4 fruit fly cellular contexts compared by ENCODE assay signal in genomic region chr2L:20734066-20734686, dm6.
A peak's percentile ranks its signal among the peaks of the same experiment; 100 is the strongest.
TF ChIP-seq lines count a peak whose summit lies in the region.

Gene TM9SF2, minus strand, starts transcription at chr2L:20734309.

- TF ChIP-seq CTCF in whole organism, embryonic (GFP tag; optimal IDR thresholded peaks at IDR 0.05; lab: Kevin White, UChicago), result no peak

TF ChIP-seq in whole organism, adult, 20 proteins besides CTCF, POLR2A, EP300 and RAD21:
- TF ChIP-seq CG7101 (tag; optimal IDR thresholded peaks at IDR 0.05; lab: Kevin White, UChicago) (peak; percentile 34), toe (GFP tag; optimal IDR thresholded peaks at IDR 0.05; lab: Kevin White, UChicago) (peak; percentile 55), CG5204 (GFP tag; optimal IDR thresholded peaks at IDR 0.05; lab: Kevin White, UChicago) (peak; percentile 51), Clk (GFP tag; optimal IDR thresholded peaks at IDR 0.05; lab: Kevin White, UChicago) (no peak), cnc (optimal IDR thresholded peaks at IDR 0.05; lab: Kevin White, UChicago) (no peak), CG14711 (tag; optimal IDR thresholded peaks at IDR 0.05; lab: Kevin White, UChicago) (peak; percentile 6), CG1620 (GFP tag; optimal IDR thresholded peaks at IDR 0.05; lab: Kevin White, UChicago) (peak; percentile 45), Hr96 (GFP tag; optimal IDR thresholded peaks at IDR 0.05; lab: Kevin White, UChicago) (no peak), pad (GFP tag; optimal IDR thresholded peaks at IDR 0.05; lab: Kevin White, UChicago) (peak; percentile 13), CG11617 (GFP tag; optimal IDR thresholded peaks at IDR 0.05; lab: Kevin White, UChicago) (peak; percentile 6), CG12768 (GFP tag; optimal IDR thresholded peaks at IDR 0.05; lab: Kevin White, UChicago) (peak; percentile 34), tj (GFP tag; optimal IDR thresholded peaks at IDR 0.05; lab: Kevin White, UChicago) (peak; percentile 96), Mnt (GFP tag; optimal IDR thresholded peaks at IDR 0.05; lab: Kevin White, UChicago) (peak; percentile 35), CG7045 (GFP tag; optimal IDR thresholded peaks at IDR 0.05; lab: Kevin White, UChicago) (peak; percentile 37), ovo (GFP tag; optimal IDR thresholded peaks at IDR 0.05; lab: Kevin White, UChicago) (no peak)

TF ChIP-seq in whole organism, embryonic, 481 proteins besides CTCF, POLR2A, EP300 and RAD21 (continues in another document):
- TF ChIP-seq MESR4 (GFP tag; optimal IDR thresholded peaks at IDR 0.05; lab: Kevin White, UChicago) (peak; percentile 66), bowl (GFP tag; IDR thresholded peaks at IDR 0.05; lab: Robert Waterston, UW) (no peak), Camta (GFP tag; optimal IDR thresholded peaks at IDR 0.05; lab: Kevin White, UChicago) (peak; percentile 26), Aef1 (GFP tag; IDR thresholded peaks at IDR 0.05; lab: Robert Waterston, UW) (peak; percentile 39; the same call in 1 of the 3 replicates), CG4617 (GFP tag; optimal IDR thresholded peaks at IDR 0.05; lab: Kevin White, UChicago; ENCODE audit: borderline replicate concordance) (peak; percentile 80), NfI (GFP tag; optimal IDR thresholded peaks at IDR 0.05; lab: Kevin White, UChicago) (peak; percentile 18), dpn (GFP tag; optimal IDR thresholded peaks at IDR 0.05; lab: Kevin White, UChicago) (peak in 1 of 2 experiments; percentile 11), Mad (GFP tag; optimal IDR thresholded peaks at IDR 0.05; lab: Kevin White, UChicago) (peak; percentile 27), CG11560 (tag; IDR thresholded peaks at IDR 0.05; lab: Robert Waterston, UW) (no peak), CG11695 (GFP tag; IDR thresholded peaks at IDR 0.05; lab: Robert Waterston, UW) (no peak), zfh2 (GFP tag; optimal IDR thresholded peaks at IDR 0.05; lab: Kevin White, UChicago) (peak; percentile 52), CG7372 (GFP tag; IDR thresholded peaks at IDR 0.05; lab: Robert Waterston, UW) (0 out of 2 replicates have a peak, but pooled peaks have one; percentile 25), Hmx (GFP tag; optimal IDR thresholded peaks at IDR 0.05; lab: Kevin White, UChicago) (peak; percentile 4), CG8944 (GFP tag; optimal IDR thresholded peaks at IDR 0.05; lab: Kevin White, UChicago) (peak; percentile 23), Dek (tag; optimal IDR thresholded peaks at IDR 0.05; lab: Kevin White, UChicago) (peak; percentile 18), gce (GFP tag; IDR thresholded peaks at IDR 0.05; lab: Robert Waterston, UW) (0 out of 3 replicates have a peak, but pooled peaks have one; percentile 10), seq (GFP tag; IDR thresholded peaks at IDR 0.05; lab: Robert Waterston, UW) (no peak), vfl (GFP tag; optimal IDR thresholded peaks at IDR 0.05; lab: Kevin White, UChicago) (peak; percentile 25), CG4854 (GFP tag; optimal IDR thresholded peaks at IDR 0.05; lab: Kevin White, UChicago) (no peak), Dip3 (GFP tag; optimal IDR thresholded peaks at IDR 0.05; lab: Kevin White, UChicago) (peak; percentile 24), sisA (GFP tag; IDR thresholded peaks at IDR 0.05; lab: Robert Waterston, UW) (peak; percentile 25; the same call in 1 of the 2 replicates), Med (GFP tag; lab: Kevin White, UChicago) (peak; percentile 86), Pdp1 (GFP tag; optimal IDR thresholded peaks at IDR 0.05; lab: Kevin White, UChicago) (peak in 1 of 2 experiments; percentile 27), CG34422 (GFP tag; IDR thresholded peaks at IDR 0.05; lab: Robert Waterston, UW) (0 out of 3 replicates have a peak, but pooled peaks have one; percentile 35), Antp (GFP tag; optimal IDR thresholded peaks at IDR 0.05; lab: Kevin White, UChicago) (peak; percentile 23)

TF ChIP-seq in whole organism, prepupa, 60 proteins besides CTCF, POLR2A, EP300 and RAD21:
- TF ChIP-seq CG10631 (GFP tag; optimal IDR thresholded peaks at IDR 0.05; lab: Kevin White, UChicago) (peak; percentile 47), eg (GFP tag; IDR thresholded peaks at IDR 0.05; lab: Robert Waterston, UW) (peak; percentile 32; the same call in 1 of the 3 replicates), esn (GFP tag; optimal IDR thresholded peaks at IDR 0.05; lab: Kevin White, UChicago) (peak; percentile 47), dac (GFP tag; optimal IDR thresholded peaks at IDR 0.05; lab: Kevin White, UChicago) (no peak), CG8319 (GFP tag; optimal IDR thresholded peaks at IDR 0.05; lab: Kevin White, UChicago) (no peak), OdsH (GFP tag; optimal IDR thresholded peaks at IDR 0.05; lab: Kevin White, UChicago) (no peak)

TF ChIP-seq in whole organism, wandering third instar larva, 38 proteins besides CTCF, POLR2A, EP300 and RAD21:
- TF ChIP-seq CG9705 (GFP tag; optimal IDR thresholded peaks at IDR 0.05; lab: Kevin White, UChicago) (peak; percentile 18), HLH106 (tag; optimal IDR thresholded peaks at IDR 0.05; lab: Kevin White, UChicago) (peak; percentile 45), Rel (GFP tag; optimal IDR thresholded peaks at IDR 0.05; lab: Kevin White, UChicago) (no peak), Rel (tag; optimal IDR thresholded peaks at IDR 0.05; lab: Kevin White, UChicago) (peak; percentile 18), tai (GFP tag; optimal IDR thresholded peaks at IDR 0.05; lab: Kevin White, UChicago) (no peak)
